Fruit fly (Drosophila melanogaster): ENCODE measurements around the gene CG42613.

CG42613 gene

dm6 chr3R:19017318-19018043 is 88.5 kb downstream of the CG42613 start (continued):
- no peak for TF ChIP-seq danr (GFP tag; IDR thresholded peaks at IDR 0.05)
- peak; percentile 26 for TF ChIP-seq pzg (GFP tag; optimal IDR thresholded peaks at IDR 0.05)
- TF ChIP-seq CG9797 (GFP tag; optimal IDR thresholded peaks at IDR 0.05), result no peak
- no peak for TF ChIP-seq Doc2 (GFP tag; IDR thresholded peaks at IDR 0.05)
- no peak for TF ChIP-seq Mes4 (GFP tag; optimal IDR thresholded peaks at IDR 0.05)
- TF ChIP-seq unpg (GFP tag; optimal IDR thresholded peaks at IDR 0.05), result no peak
- no peak for TF ChIP-seq cas (GFP tag; IDR thresholded peaks at IDR 0.05)
- TF ChIP-seq CG2116 (GFP tag; optimal IDR thresholded peaks at IDR 0.05), result peak; percentile 18
- no peak for TF ChIP-seq CG17912 (GFP tag; optimal IDR thresholded peaks at IDR 0.05)
- TF ChIP-seq pita (GFP tag; optimal IDR thresholded peaks at IDR 0.05), result peak; percentile 18
- no peak for TF ChIP-seq CG18599 (GFP tag; optimal IDR thresholded peaks at IDR 0.05)
- TF ChIP-seq scrt (GFP tag; optimal IDR thresholded peaks at IDR 0.05), result peak; percentile 7
- TF ChIP-seq CG8765 (GFP tag; IDR thresholded peaks at IDR 0.05), result no peak
- peak; percentile 61 for TF ChIP-seq Med (GFP tag)
- no peak for TF ChIP-seq so (GFP tag; IDR thresholded peaks at IDR 0.05)
- no peak for TF ChIP-seq ken (GFP tag; IDR thresholded peaks at IDR 0.05)
- 0 out of 4 replicates have a peak, but pooled peaks have one; percentile 39 for TF ChIP-seq chinmo (GFP tag; IDR thresholded peaks at IDR 0.05; ENCODE audit: partially characterized antibody)
- TF ChIP-seq Rfx (GFP tag; IDR thresholded peaks at IDR 0.05), result peak; percentile 47
- no peak for TF ChIP-seq fd102C (GFP tag; optimal IDR thresholded peaks at IDR 0.05)
- TF ChIP-seq p53 (GFP tag; optimal IDR thresholded peaks at IDR 0.05), result no peak
- no peak for TF ChIP-seq CG12236 (GFP tag; optimal IDR thresholded peaks at IDR 0.05)
- peak; percentile 83 for TF ChIP-seq CG10431 (GFP tag; optimal IDR thresholded peaks at IDR 0.05)
- no peak for TF ChIP-seq nerfin-2 (GFP tag; IDR thresholded peaks at IDR 0.05; ENCODE audit: partially characterized antibody)
- TF ChIP-seq CG4282 (GFP tag; optimal IDR thresholded peaks at IDR 0.05), result no peak
- TF ChIP-seq H2.0 (GFP tag; IDR thresholded peaks at IDR 0.05), result no peak
- no peak for TF ChIP-seq tio (GFP tag; optimal IDR thresholded peaks at IDR 0.05)
- peak; percentile 34; the same call in 1 of the 2 replicates for TF ChIP-seq Bgb (GFP tag; IDR thresholded peaks at IDR 0.05; ENCODE audit: partially characterized antibody)
- TF ChIP-seq CG11504 (tag; optimal IDR thresholded peaks at IDR 0.05), result peak; percentile 87
- TF ChIP-seq CG34376 (GFP tag; optimal IDR thresholded peaks at IDR 0.05), result no peak
- TF ChIP-seq Fer3 (tag; optimal IDR thresholded peaks at IDR 0.05), result no peak
- peak; percentile 3 for TF ChIP-seq CG10543 (GFP tag; optimal IDR thresholded peaks at IDR 0.05)
- TF ChIP-seq HHEX (GFP tag; optimal IDR thresholded peaks at IDR 0.05), result no peak
- TF ChIP-seq CG7786 (GFP tag; optimal IDR thresholded peaks at IDR 0.05), result no peak
- TF ChIP-seq Elba2 (GFP tag; optimal IDR thresholded peaks at IDR 0.05), result no peak
- TF ChIP-seq CG11560 (tag; IDR thresholded peaks at IDR 0.05), result no peak
- peak; percentile 53; the same call in 1 of the 3 replicates for TF ChIP-seq ase (GFP tag; IDR thresholded peaks at IDR 0.05)
- no peak for TF ChIP-seq CG30403 (GFP tag; optimal IDR thresholded peaks at IDR 0.05)
- no peak for TF ChIP-seq gcm (GFP tag; optimal IDR thresholded peaks at IDR 0.05)
- no peak for TF ChIP-seq CG3407 (GFP tag; optimal IDR thresholded peaks at IDR 0.05)
- peak; percentile 25 for TF ChIP-seq CG12155 (GFP tag; optimal IDR thresholded peaks at IDR 0.05)
- no peak for TF ChIP-seq Sry-β (GFP tag; optimal IDR thresholded peaks at IDR 0.05)
- no peak for TF ChIP-seq CG12104 (GFP tag; optimal IDR thresholded peaks at IDR 0.05)
- TF ChIP-seq CG4820 (GFP tag; optimal IDR thresholded peaks at IDR 0.05), result no peak
- no peak for TF ChIP-seq lbe (GFP tag; optimal IDR thresholded peaks at IDR 0.05)
- peak; percentile 42; the same call in 2 of the 3 replicates for TF ChIP-seq row (GFP tag; IDR thresholded peaks at IDR 0.05)
- TF ChIP-seq bab2 (GFP tag; optimal IDR thresholded peaks at IDR 0.05), result no peak
- peak; percentile 84 for TF ChIP-seq CG9437 (GFP tag; optimal IDR thresholded peaks at IDR 0.05)
- no peak for TF ChIP-seq ssp (GFP tag; IDR thresholded peaks at IDR 0.05)
- TF ChIP-seq Dp (GFP tag; optimal IDR thresholded peaks at IDR 0.05), result peak; percentile 49
- TF ChIP-seq nerfin-1 (tag; optimal IDR thresholded peaks at IDR 0.05), result peak; percentile 97
